Worm (Caenorhabditis elegans) whole organism, young adult: ENCODE data around the gene lron-13.

ENCODE experiments used
- F57A8.1 ChIP-seq: fragments of 200-800 bp; sonication (Bioruptor generic); optimal IDR thresholded peaks from 2 replicates; lab custom pipeline; 2018; ENCODE audit warnings: mild to moderate bottlenecking, missing genetic modification characterization, moderate library complexity, missing compliant biosample characterization
- madf-6 ChIP-seq: fragments of 200-800 bp; sonication (Bioruptor generic); IDR thresholded peaks from 2 replicates; pipeline ENCODE4 v1.3.6; 2022; ENCODE audit warnings: missing genetic modification reagents, missing genetic modification characterization, missing compliant biosample characterization
- pha-4 ChIP-seq: fragments of 150-350 bp; sonication (generic microtip); optimal IDR thresholded peaks from 2 replicates; lab custom pipeline; 2014; ENCODE audit warnings: missing biosample characterization, missing genetic modification reagents, missing genetic modification characterization

DNA sequence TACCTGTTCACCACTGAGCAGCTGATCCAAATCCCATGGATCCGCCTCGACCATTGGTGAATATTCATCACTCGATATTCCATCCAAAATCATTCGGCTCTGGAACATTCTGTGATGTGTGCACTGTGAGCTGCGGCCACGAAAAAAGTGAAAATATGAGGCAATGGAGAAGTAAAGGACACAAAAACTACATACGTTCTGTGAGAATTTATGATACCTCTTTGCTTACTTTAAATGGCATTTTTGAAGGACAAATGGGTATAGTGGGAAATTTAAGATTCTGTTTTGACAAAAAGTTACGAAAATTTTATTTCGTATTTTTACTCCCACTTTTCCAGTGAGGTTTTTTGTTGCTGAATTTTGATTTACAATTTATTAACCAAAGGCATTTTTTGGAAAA is 34.9 kb upstream of the lron-13 start, which contains the start of gene twk-40:
- TF ChIP-seq F57A8.1 (GFP tag; lab: Kevin White, UChicago) (no peak), pha-4 (tag; lab: Kevin White, UChicago) (no peak), madf-6 (no peak)
